Worm (Caenorhabditis elegans): Measurements from ENCODE around the gene C23H5.12.

Gene C23H5.12

ce11 chrIV:2142320-2142719 is 9.0 kb downstream of the C23H5.12 start:
- TF ChIP-seq snpc-4 (tag; optimal IDR thresholded peaks at IDR 0.05) = no peak
- TF ChIP-seq aly-2 (tag; optimal IDR thresholded peaks at IDR 0.05) = no peak
- TF ChIP-seq nhr-6 (tag; optimal IDR thresholded peaks at IDR 0.05) = no peak
- TF ChIP-seq ztf-1 (GFP tag; conservative IDR thresholded peaks at IDR 0.05) = no peak
- TF ChIP-seq nhr-12 (tag; optimal IDR thresholded peaks at IDR 0.05) = no peak
- TF ChIP-seq fos-1 (tag; optimal IDR thresholded peaks at IDR 0.05) = no peak
- TF ChIP-seq blmp-1 (tag; optimal IDR thresholded peaks at IDR 0.05; ENCODE audit: insufficient read depth) = no peak
- TF ChIP-seq peb-1 (tag; optimal IDR thresholded peaks at IDR 0.05) = no peak
- no peak for TF ChIP-seq elt-1 (tag; optimal IDR thresholded peaks at IDR 0.05)
- no peak for TF ChIP-seq nhr-129 (tag; optimal IDR thresholded peaks at IDR 0.05)
- TF ChIP-seq nhr-10 (tag; optimal IDR thresholded peaks at IDR 0.05) = no peak
- TF ChIP-seq nhr-25 (tag; optimal IDR thresholded peaks at IDR 0.05) = no peak
- TF ChIP-seq mbf-1 (tag; optimal IDR thresholded peaks at IDR 0.05) = no peak
- no peak for TF ChIP-seq unc-55 (GFP tag; optimal IDR thresholded peaks at IDR 0.05)
- TF ChIP-seq C34F6.9 (tag; optimal IDR thresholded peaks at IDR 0.05) = no peak
- TF ChIP-seq nhr-237 (tag; optimal IDR thresholded peaks at IDR 0.05) = no peak
- no peak for TF ChIP-seq crh-2 (tag; optimal IDR thresholded peaks at IDR 0.05)
- no peak for TF ChIP-seq nhr-23 (tag; optimal IDR thresholded peaks at IDR 0.05)
- TF ChIP-seq dmd-4 (tag; optimal IDR thresholded peaks at IDR 0.05) = no peak
- TF ChIP-seq Y55F3AM.14 (GFP tag; optimal IDR thresholded peaks at IDR 0.05) = no peak

ce11 chrIV:2149247-2149756 is 16.0 kb downstream of the C23H5.12 start, which contains the start of gene C54E4.5:
Gene C54E4.5, minus strand, starts transcription at chrIV:2149297.
- TF ChIP-seq gmeb-1 (tag; optimal IDR thresholded peaks at IDR 0.05) (peak; percentile 38), blmp-1 (tag; optimal IDR thresholded peaks at IDR 0.05; ENCODE audit: insufficient read depth) (peak; percentile 44), egl-27 (tag; optimal IDR thresholded peaks at IDR 0.05) (peak; percentile 54), sma-9 (GFP tag; optimal IDR thresholded peaks at IDR 0.05) (peak; percentile 80), sma-9 (tag; optimal IDR thresholded peaks at IDR 0.05) (no peak), crh-2 (tag; optimal IDR thresholded peaks at IDR 0.05) (peak; percentile 6), Y55F3AM.14 (GFP tag; optimal IDR thresholded peaks at IDR 0.05) (no peak), ama-1 (optimal IDR thresholded peaks at IDR 0.05) (no peak), unc-39 (tag; optimal IDR thresholded peaks at IDR 0.05) (no peak), ceh-16 (tag; optimal IDR thresholded peaks at IDR 0.05) (peak; percentile 3), ZK546.5 (tag; optimal IDR thresholded peaks at IDR 0.05) (no peak), nhr-25 (tag; optimal IDR thresholded peaks at IDR 0.05) (peak; percentile 70), sma-3 (GFP tag; optimal IDR thresholded peaks at IDR 0.05) (peak; percentile 52), nhr-21 (tag; optimal IDR thresholded peaks at IDR 0.05) (peak; percentile 53)

ce11 chrIV:2156239-2156638 is 23.0 kb downstream of the C23H5.12 start:
- no peak for TF ChIP-seq mdl-1 (tag; optimal IDR thresholded peaks at IDR 0.05)
- no peak for TF ChIP-seq lin-39 (tag; optimal IDR thresholded peaks at IDR 0.05)
- TF ChIP-seq elt-3 (tag; optimal IDR thresholded peaks at IDR 0.05) = no peak
- TF ChIP-seq unc-62 (GFP tag; optimal IDR thresholded peaks at IDR 0.05) = no peak
- no peak for TF ChIP-seq nhr-11 (tag; optimal IDR thresholded peaks at IDR 0.05)
- TF ChIP-seq dmd-4 (tag; optimal IDR thresholded peaks at IDR 0.05) = no peak
- no peak for TF ChIP-seq ztf-1 (GFP tag; conservative IDR thresholded peaks at IDR 0.05)
- no peak for TF ChIP-seq Y55F3AM.14 (GFP tag; optimal IDR thresholded peaks at IDR 0.05)
- no peak for TF ChIP-seq mbf-1 (tag; optimal IDR thresholded peaks at IDR 0.05)
- TF ChIP-seq snpc-4 (tag; optimal IDR thresholded peaks at IDR 0.05) = no peak

ce11 chrIV:2159069-2159468 is 25.8 kb downstream of the C23H5.12 start, which contains the start of gene gcy-37:
Gene gcy-37, minus strand, starts transcription at chrIV:2159169.
- TF ChIP-seq lin-11 (tag; optimal IDR thresholded peaks at IDR 0.05) (no peak), fos-1 (tag; optimal IDR thresholded peaks at IDR 0.05) (no peak), zag-1 (tag; optimal IDR thresholded peaks at IDR 0.05) (no peak), ama-1 (optimal IDR thresholded peaks at IDR 0.05) (no peak), blmp-1 (tag; optimal IDR thresholded peaks at IDR 0.05; ENCODE audit: insufficient read depth) (no peak), aly-2 (tag; optimal IDR thresholded peaks at IDR 0.05) (no peak), nhr-11 (tag; optimal IDR thresholded peaks at IDR 0.05) (no peak), nhr-6 (tag; optimal IDR thresholded peaks at IDR 0.05) (no peak), mbf-1 (tag; optimal IDR thresholded peaks at IDR 0.05) (no peak), nhr-10 (tag; optimal IDR thresholded peaks at IDR 0.05) (no peak), skn-1 (tag; optimal IDR thresholded peaks at IDR 0.05) (no peak), egl-27 (tag; optimal IDR thresholded peaks at IDR 0.05) (no peak), unc-39 (tag; optimal IDR thresholded peaks at IDR 0.05) (no peak), mab-5 (tag; optimal IDR thresholded peaks at IDR 0.05) (no peak), nhr-129 (tag; optimal IDR thresholded peaks at IDR 0.05) (no peak), mdl-1 (tag; optimal IDR thresholded peaks at IDR 0.05) (no peak), sma-9 (GFP tag; optimal IDR thresholded peaks at IDR 0.05) (no peak), sma-9 (tag; optimal IDR thresholded peaks at IDR 0.05) (no peak)
